Worm (Caenorhabditis elegans): ENCODE data around the gene nse-4.
A peak's percentile ranks its signal among the peaks of the same experiment; 100 is the strongest.

Gene nse-4

ce11 chrIV:11492345-11492744, 11.7 kb downstream of the nse-4 start:
- TF ChIP-seq unc-130 (tag; optimal IDR thresholded peaks at IDR 0.05) (no peak), ets-5 (GFP tag; IDR thresholded peaks at IDR 0.05) (no peak), egl-27 (tag; optimal IDR thresholded peaks at IDR 0.05) (no peak), mdl-1 (tag; optimal IDR thresholded peaks at IDR 0.05) (no peak), lin-35 (GFP tag; optimal IDR thresholded peaks at IDR 0.05) (peak in 1 of 2 experiments; percentile 6), unc-30 (tag; optimal IDR thresholded peaks at IDR 0.05) (no peak), jun-1 (tag; optimal IDR thresholded peaks at IDR 0.05) (no peak), F16B12.6 (tag; optimal IDR thresholded peaks at IDR 0.05) (no peak), nhr-85 (tag) (peak; percentile 57), hlh-17 (GFP tag; optimal IDR thresholded peaks at IDR 0.05; ENCODE audit: borderline replicate concordance) (no peak), ces-1 (GFP tag; optimal IDR thresholded peaks at IDR 0.05) (no peak), ceh-8 (GFP tag; optimal IDR thresholded peaks at IDR 0.05) (no peak), efl-1 (optimal IDR thresholded peaks at IDR 0.05) (no peak), efl-1 (GFP tag; optimal IDR thresholded peaks at IDR 0.05 in 1 of 2) (peak in 1 of 2 experiments; percentile 80), skn-1 (tag; optimal IDR thresholded peaks at IDR 0.05) (no peak), sptf-1 (tag; optimal IDR thresholded peaks at IDR 0.05) (no peak), elt-3 (tag; optimal IDR thresholded peaks at IDR 0.05) (peak in 2 of 6 experiments; percentile 1 to 61), rnt-1 (tag; optimal IDR thresholded peaks at IDR 0.05) (no peak), dsc-1 (tag; optimal IDR thresholded peaks at IDR 0.05) (no peak), isw-1 (GFP tag; IDR thresholded peaks at IDR 0.05) (no peak), fkh-4 (tag; optimal IDR thresholded peaks at IDR 0.05; ENCODE audit: borderline replicate concordance) (no peak)

ce11 chrIV:11493899-11494298, 13.3 kb downstream of the nse-4 start:
- peak in 1 of 2 experiments; percentile 5 for TF ChIP-seq egl-27 (tag; optimal IDR thresholded peaks at IDR 0.05)
- peak; percentile 1 for TF ChIP-seq snu-23 (GFP tag; optimal IDR thresholded peaks at IDR 0.05)
- no peak for TF ChIP-seq efl-1 (optimal IDR thresholded peaks at IDR 0.05)
- peak in 1 of 2 experiments; percentile 8 for TF ChIP-seq efl-1 (GFP tag; optimal IDR thresholded peaks at IDR 0.05 in 1 of 2)
- no peak for TF ChIP-seq nhr-19 (GFP tag; conservative IDR thresholded peaks at IDR 0.05)
- peak; percentile 90 for TF ChIP-seq blmp-1 (tag; optimal IDR thresholded peaks at IDR 0.05)
- TF ChIP-seq pqm-1 (tag; optimal IDR thresholded peaks at IDR 0.05): no peak
- TF ChIP-seq unc-98 (GFP tag; IDR thresholded peaks at IDR 0.05): no peak
- TF ChIP-seq hpl-2 (GFP tag; optimal IDR thresholded peaks at IDR 0.05): no peak
- no peak for TF ChIP-seq mab-9 (GFP tag; IDR thresholded peaks at IDR 0.05)
- TF ChIP-seq elt-3 (tag; optimal IDR thresholded peaks at IDR 0.05): peak in 1 of 6 experiments; percentile 71
- peak; percentile 49 for TF ChIP-seq nhr-85 (tag)
- no peak for TF ChIP-seq skn-1 (tag; optimal IDR thresholded peaks at IDR 0.05)
- TF ChIP-seq nhr-76 (tag; optimal IDR thresholded peaks at IDR 0.05): no peak
- no peak for TF ChIP-seq grh-1 (GFP tag; IDR thresholded peaks at IDR 0.05)
- TF ChIP-seq lin-35 (GFP tag; optimal IDR thresholded peaks at IDR 0.05): peak in 1 of 2 experiments; percentile 8

- TF ChIP-seq efl-1 (optimal IDR thresholded peaks at IDR 0.05): peak; percentile 1 to 23
- TF ChIP-seq efl-1 (GFP tag; optimal IDR thresholded peaks at IDR 0.05 in 1 of 2): peak in 1 of 2 experiments; percentile 83
- TF ChIP-seq lsy-2 (tag; optimal IDR thresholded peaks at IDR 0.05): peak in 1 of 2 experiments; percentile 46
- peak; percentile 72 for TF ChIP-seq fkh-10 (GFP tag; optimal IDR thresholded peaks at IDR 0.05)
- peak; percentile 4 for TF ChIP-seq nhr-71 (tag; optimal IDR thresholded peaks at IDR 0.05)
- peak; percentile 20 for TF ChIP-seq nhr-47 (tag; optimal IDR thresholded peaks at IDR 0.05)
- TF ChIP-seq snu-23 (GFP tag; optimal IDR thresholded peaks at IDR 0.05): peak; percentile 24
- TF ChIP-seq pax-3 (tag; optimal IDR thresholded peaks at IDR 0.05): no peak
- peak; percentile 54 for TF ChIP-seq unc-86 (tag; optimal IDR thresholded peaks at IDR 0.05)
- peak in 1 of 3 experiments; percentile 22 for TF ChIP-seq dpl-1 (GFP tag; optimal IDR thresholded peaks at IDR 0.05)
- peak; percentile 39 for TF ChIP-seq swsn-7 (tag; optimal IDR thresholded peaks at IDR 0.05)
- TF ChIP-seq ceh-82 (tag; optimal IDR thresholded peaks at IDR 0.05): peak in 2 of 3 experiments; percentile 23 to 69
- no peak for TF ChIP-seq ceh-63 (GFP tag; optimal IDR thresholded peaks at IDR 0.05)
- TF ChIP-seq lin-14 (GFP tag; optimal IDR thresholded peaks at IDR 0.05): peak; percentile 89
- TF ChIP-seq tbx-2 (tag; optimal IDR thresholded peaks at IDR 0.05): peak; percentile 32
- TF ChIP-seq xbp-1 (tag; optimal IDR thresholded peaks at IDR 0.05): peak; percentile 3
- TF ChIP-seq mep-1 (tag; optimal IDR thresholded peaks at IDR 0.05): no peak
- no peak for TF ChIP-seq hpl-2 (GFP tag; optimal IDR thresholded peaks at IDR 0.05)
Observed at ce11 chrIV:11494924-11495323, 14.3 kb downstream of the nse-4 start.

Data from whole organism, L1 larva.